Fruit fly (Drosophila melanogaster): ENCODE data around the gene alpha-Man-IIa.

alpha-Man-IIa gene

dm6 chr3R:9393542-9394025, 18.8 kb upstream of the alpha-Man-IIa start (continued):
- peak; percentile 65; the same call in 1 of the 3 replicates for TF ChIP-seq CG34422 (GFP tag; IDR thresholded peaks at IDR 0.05)
- no peak for TF ChIP-seq CG6791 (GFP tag; IDR thresholded peaks at IDR 0.05; ENCODE audit: partially characterized antibody)
- TF ChIP-seq CG10209 (GFP tag; optimal IDR thresholded peaks at IDR 0.05) = peak; percentile 79
- TF ChIP-seq gce (GFP tag; IDR thresholded peaks at IDR 0.05) = peak; percentile 70; the same call in 2 of the 3 replicates
- TF ChIP-seq pnt (GFP tag; optimal IDR thresholded peaks at IDR 0.05) = peak; percentile 46
- TF ChIP-seq CG17385 (GFP tag; optimal IDR thresholded peaks at IDR 0.05) = peak; percentile 76
- no peak for TF ChIP-seq her (GFP tag; optimal IDR thresholded peaks at IDR 0.05)
- peak; percentile 93 for TF ChIP-seq nom (GFP tag; optimal IDR thresholded peaks at IDR 0.05)
- no peak for TF ChIP-seq vfl (GFP tag; optimal IDR thresholded peaks at IDR 0.05)
- TF ChIP-seq prd (optimal IDR thresholded peaks at IDR 0.05) = no peak
- TF ChIP-seq prd (GFP tag; IDR thresholded peaks at IDR 0.05) = peak; percentile 70; the same call in 2 of the 3 replicates
- TF ChIP-seq exex (tag; optimal IDR thresholded peaks at IDR 0.05) = peak; percentile 4
- TF ChIP-seq kah (GFP tag; optimal IDR thresholded peaks at IDR 0.05) = peak; percentile 64
- TF ChIP-seq sr (GFP tag; IDR thresholded peaks at IDR 0.05) = no peak; the same call in 2 of the 3 replicates
- no peak for TF ChIP-seq D19B (GFP tag; optimal IDR thresholded peaks at IDR 0.05)
- TF ChIP-seq shn (GFP tag; optimal IDR thresholded peaks at IDR 0.05) = peak; percentile 38
- TF ChIP-seq CG17186 (GFP tag; optimal IDR thresholded peaks at IDR 0.05) = peak; percentile 34
- no peak for TF ChIP-seq CG14860 (GFP tag; IDR thresholded peaks at IDR 0.05; ENCODE audit: partially characterized antibody)
- TF ChIP-seq hb (GFP tag; IDR thresholded peaks at IDR 0.05; ENCODE audit: partially characterized antibody) = no peak
- peak; percentile 76 for TF ChIP-seq zfh1 (GFP tag; IDR thresholded peaks at IDR 0.05)
- peak; percentile 72 for TF ChIP-seq mirr (GFP tag; optimal IDR thresholded peaks at IDR 0.05)
- TF ChIP-seq repo (GFP tag; optimal IDR thresholded peaks at IDR 0.05) = no peak
- peak; percentile 15; the same call in 1 of the 2 replicates for TF ChIP-seq CG9932 (GFP tag; IDR thresholded peaks at IDR 0.05)
- TF ChIP-seq Sry-δ (GFP tag; optimal IDR thresholded peaks at IDR 0.05) = no peak
- TF ChIP-seq Hey (tag; optimal IDR thresholded peaks at IDR 0.05) = peak; percentile 48
- TF ChIP-seq pita (GFP tag; optimal IDR thresholded peaks at IDR 0.05) = no peak
- peak; percentile 54; the same call in 1 of the 2 replicates for TF ChIP-seq ttk (GFP tag; IDR thresholded peaks at IDR 0.05)
- TF ChIP-seq Elba2 (GFP tag; optimal IDR thresholded peaks at IDR 0.05) = no peak
- no peak for TF ChIP-seq Aef1 (GFP tag; IDR thresholded peaks at IDR 0.05)
- TF ChIP-seq CG2678 (tag; optimal IDR thresholded peaks at IDR 0.05) = peak; percentile 83
- no peak for TF ChIP-seq CG1792 (GFP tag; optimal IDR thresholded peaks at IDR 0.05)
- TF ChIP-seq Mad (GFP tag; optimal IDR thresholded peaks at IDR 0.05) = no peak
- peak; percentile 18 for TF ChIP-seq CG30020 (tag; optimal IDR thresholded peaks at IDR 0.05)
- TF ChIP-seq yki (optimal IDR thresholded peaks at IDR 0.05) = no peak
- TF ChIP-seq zf30C (GFP tag; optimal IDR thresholded peaks at IDR 0.05) = peak; percentile 54
- TF ChIP-seq ro (GFP tag; IDR thresholded peaks at IDR 0.05) = no peak
- TF ChIP-seq sc (optimal IDR thresholded peaks at IDR 0.05) = no peak
- peak; percentile 73 for TF ChIP-seq sc (GFP tag; optimal IDR thresholded peaks at IDR 0.05)
- TF ChIP-seq CG8089 (GFP tag; optimal IDR thresholded peaks at IDR 0.05) = peak; percentile 13
- TF ChIP-seq Atf-2 (GFP tag; optimal IDR thresholded peaks at IDR 0.05) = peak; percentile 40
- peak; percentile 47 for TF ChIP-seq E2f2 (GFP tag; IDR thresholded peaks at IDR 0.05)
- TF ChIP-seq Max (GFP tag; optimal IDR thresholded peaks at IDR 0.05) = peak; percentile 26
- peak; percentile 5 for TF ChIP-seq slp2 (GFP tag; optimal IDR thresholded peaks at IDR 0.05)
- peak; percentile 67 for TF ChIP-seq CG18599 (GFP tag; optimal IDR thresholded peaks at IDR 0.05)
- 0 out of 2 replicates have a peak, but pooled peaks have one; percentile 6 for TF ChIP-seq dan (GFP tag; IDR thresholded peaks at IDR 0.05)
- peak; percentile 78 for TF ChIP-seq nmo (GFP tag; optimal IDR thresholded peaks at IDR 0.05)
- TF ChIP-seq Opbp (GFP tag; IDR thresholded peaks at IDR 0.05; ENCODE audit: partially characterized antibody) = no peak
- peak; percentile 39 for TF ChIP-seq scrt (GFP tag; optimal IDR thresholded peaks at IDR 0.05)
- TF ChIP-seq seq (GFP tag; IDR thresholded peaks at IDR 0.05) = 0 out of 2 replicates have a peak, but pooled peaks have one; percentile 45
- TF ChIP-seq CG1529 (GFP tag; optimal IDR thresholded peaks at IDR 0.05) = peak; percentile 67
- peak; percentile 50; the same call in 1 of the 2 replicates for TF ChIP-seq Rfx (GFP tag; IDR thresholded peaks at IDR 0.05)
